Fruit fly (Drosophila melanogaster): ENCODE results near the gene CG6788.
"Not testable (repeated sequence)": the region's sequence is repeated elsewhere in the genome, so short reads cannot be mapped to it uniquely, and the experiment has no call there.

CG6788 gene

dm6 chrX:17883418-17883817, 4.6 kb upstream of the CG6788 start, which contains the start of gene CG12985:
Gene CG12985 (plus strand): TSS chrX:17883718.
- TF ChIP-seq insv (optimal IDR thresholded peaks at IDR 0.05), result no peak
- no peak for TF ChIP-seq Myc (optimal IDR thresholded peaks at IDR 0.05)
- no peak for TF ChIP-seq h (optimal IDR thresholded peaks at IDR 0.05)

dm6 chrX:17884567-17884966, 3.4 kb upstream of the CG6788 start:
- no peak for TF ChIP-seq psq (optimal IDR thresholded peaks at IDR 0.05)
- no peak for TF ChIP-seq Myc (optimal IDR thresholded peaks at IDR 0.05)
- TF ChIP-seq insv (optimal IDR thresholded peaks at IDR 0.05), result no peak
- TF ChIP-seq Sin3A (optimal IDR thresholded peaks at IDR 0.05), result no peak
- no peak for TF ChIP-seq ttk (optimal IDR thresholded peaks at IDR 0.05)
- TF ChIP-seq h (optimal IDR thresholded peaks at IDR 0.05), result no peak

dm6 chrX:17885295-17885694, 2.7 kb upstream of the CG6788 start:
- TF ChIP-seq psq (optimal IDR thresholded peaks at IDR 0.05) (no peak), h (optimal IDR thresholded peaks at IDR 0.05) (no peak), insv (optimal IDR thresholded peaks at IDR 0.05) (no peak), Myc (optimal IDR thresholded peaks at IDR 0.05) (no peak), Sin3A (optimal IDR thresholded peaks at IDR 0.05) (no peak), ttk (optimal IDR thresholded peaks at IDR 0.05) (no peak)

dm6 chrX:17886107-17886448, 1.9 kb upstream of the CG6788 start:
- no peak for TF ChIP-seq Myc (optimal IDR thresholded peaks at IDR 0.05)
- TF ChIP-seq psq (optimal IDR thresholded peaks at IDR 0.05), result no peak
- TF ChIP-seq h (optimal IDR thresholded peaks at IDR 0.05), result no peak
- no peak for TF ChIP-seq insv (optimal IDR thresholded peaks at IDR 0.05)
- no peak for TF ChIP-seq Sin3A (optimal IDR thresholded peaks at IDR 0.05)

- TF ChIP-seq h (optimal IDR thresholded peaks at IDR 0.05) (no peak), insv (optimal IDR thresholded peaks at IDR 0.05) (no peak), Myc (optimal IDR thresholded peaks at IDR 0.05) (no peak), ttk (optimal IDR thresholded peaks at IDR 0.05) (no peak), psq (optimal IDR thresholded peaks at IDR 0.05) (no peak), Sin3A (optimal IDR thresholded peaks at IDR 0.05) (no peak)
Observed at dm6 chrX:17886449-17887207, 1.3 kb upstream of the CG6788 start.

- peak; percentile 62 for TF ChIP-seq Sin3A (optimal IDR thresholded peaks at IDR 0.05)
- TF ChIP-seq insv (optimal IDR thresholded peaks at IDR 0.05), result no peak
- no peak for TF ChIP-seq h (optimal IDR thresholded peaks at IDR 0.05)
- TF ChIP-seq Myc (optimal IDR thresholded peaks at IDR 0.05), result no peak
- peak; percentile 62 for TF ChIP-seq psq (optimal IDR thresholded peaks at IDR 0.05)
- TF ChIP-seq ttk (optimal IDR thresholded peaks at IDR 0.05), result no peak
Observed at dm6 chrX:17887208-17887627, 759 bp upstream of the CG6788 start, which contains the start of gene mnb. Gene mnb (minus strand): TSS chrX:17887222.

- TF ChIP-seq psq, ttk, h (optimal IDR thresholded peaks at IDR 0.05): not testable (repeated sequence)
Observed at dm6 chrX:17889247-17889646, 1.3 kb downstream of the CG6788 start, which contains the start of gene Gss1. Gene Gss1 (plus strand): TSS chrX:17889547.

dm6 chrX:17899402-17899801, 11.4 kb downstream of the CG6788 start, which contains the start of gene Gss2:
Gene Gss2 (plus strand): TSS chrX:17899702.
- not testable (repeated sequence) for TF ChIP-seq psq, h, ttk (optimal IDR thresholded peaks at IDR 0.05)

dm6 chrX:17907184-17908006, 19.4 kb downstream of the CG6788 start, which contains the start of the genes CG7772 and Vps4:
Gene CG7772 (minus strand): TSS chrX:17907261.
Gene Vps4 (plus strand): TSS chrX:17907692.
- TF ChIP-seq Myc (optimal IDR thresholded peaks at IDR 0.05) (no peak), insv (optimal IDR thresholded peaks at IDR 0.05) (no peak), Sin3A (optimal IDR thresholded peaks at IDR 0.05) (no peak), h (optimal IDR thresholded peaks at IDR 0.05) (no peak), ttk (optimal IDR thresholded peaks at IDR 0.05) (no peak), psq (optimal IDR thresholded peaks at IDR 0.05) (no peak)

dm6 chrX:17910606-17910940, 22.6 kb downstream of the CG6788 start:
- TF ChIP-seq insv (optimal IDR thresholded peaks at IDR 0.05), result no peak
- TF ChIP-seq psq (optimal IDR thresholded peaks at IDR 0.05), result no peak
- TF ChIP-seq Myc (optimal IDR thresholded peaks at IDR 0.05), result no peak
- no peak for TF ChIP-seq Sin3A (optimal IDR thresholded peaks at IDR 0.05)

dm6 chrX:17910941-17911703, 23.1 kb downstream of the CG6788 start, which contains the start of gene CG6847:
Gene CG6847 (plus strand): TSS chrX:17911462.
- no peak for TF ChIP-seq insv (optimal IDR thresholded peaks at IDR 0.05)
- no peak for TF ChIP-seq ttk (optimal IDR thresholded peaks at IDR 0.05)
- no peak for TF ChIP-seq Myc (optimal IDR thresholded peaks at IDR 0.05)
- TF ChIP-seq Sin3A (optimal IDR thresholded peaks at IDR 0.05), result no peak
- TF ChIP-seq psq (optimal IDR thresholded peaks at IDR 0.05), result no peak
- TF ChIP-seq h (optimal IDR thresholded peaks at IDR 0.05), result no peak

- TF ChIP-seq ttk (optimal IDR thresholded peaks at IDR 0.05) (no peak), h (optimal IDR thresholded peaks at IDR 0.05) (no peak), psq (optimal IDR thresholded peaks at IDR 0.05) (no peak), insv (optimal IDR thresholded peaks at IDR 0.05) (no peak), Myc (optimal IDR thresholded peaks at IDR 0.05) (no peak), Sin3A (optimal IDR thresholded peaks at IDR 0.05) (no peak)
Observed at dm6 chrX:17912514-17912913, 24.5 kb downstream of the CG6788 start.

Data from Kc167 (cell line).